Fruit fly (Drosophila melanogaster) ovary, adult (tissue): Measurements from ENCODE around the gene CG12316.

Experiments
- CG17801 ChIP-seq: fragments of 200-800 bp; optimal IDR thresholded peaks from 2 replicates; lab custom pipeline; 2019; ENCODE audit warnings: missing biosample characterization, mild to moderate bottlenecking, missing genetic modification characterization, moderate library complexity; ENCODE audit not compliant: partially characterized antibody

Gene CG12316

DNA sequence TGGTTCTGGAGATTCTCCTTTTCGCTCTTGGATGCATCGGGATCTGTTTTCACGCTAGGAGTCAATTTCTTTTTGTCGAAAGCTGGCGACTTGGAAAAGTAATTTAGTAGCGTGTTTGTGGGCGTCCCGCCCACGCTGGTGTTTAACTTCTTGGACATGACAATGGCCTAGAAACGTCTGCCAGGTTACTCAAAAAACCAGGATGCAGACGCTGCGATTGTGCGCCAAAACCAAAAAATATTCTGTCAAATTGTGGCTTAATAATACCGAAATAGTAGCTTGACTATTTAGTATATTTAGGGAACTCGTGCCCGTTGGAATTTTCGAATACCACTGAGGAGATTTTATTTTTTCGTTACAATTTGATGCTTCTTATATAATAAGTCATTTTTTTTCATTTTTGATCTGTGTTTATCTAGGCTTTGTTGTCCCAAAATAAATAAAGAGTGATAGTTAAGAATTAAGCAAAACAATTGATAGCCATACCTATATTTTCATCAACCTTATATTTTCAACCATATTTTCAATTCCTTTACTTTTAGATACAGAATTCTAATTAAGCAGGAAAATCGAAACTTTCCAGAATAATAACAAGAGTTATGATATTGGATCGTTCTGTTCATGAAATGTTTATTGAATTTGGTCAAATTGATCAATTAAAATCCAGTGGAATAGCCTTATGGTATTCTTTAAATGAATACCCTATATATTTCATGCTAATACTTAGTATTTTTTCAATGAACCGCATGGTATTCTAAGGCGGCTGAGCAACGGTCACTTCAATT is 21.8 kb upstream of the CG12316 start, which contains the start of the genes Msh6 and Prp31:
Msh6 (minus strand) TSS at position 233 of the 785 bp plus-strand sequence.
Prp31 (plus strand) TSS at position 771 of the 785 bp plus-strand sequence.
- TF ChIP-seq CG17801 (GFP tag; lab: Kevin White, UChicago): peak; percentile 32

DNA sequence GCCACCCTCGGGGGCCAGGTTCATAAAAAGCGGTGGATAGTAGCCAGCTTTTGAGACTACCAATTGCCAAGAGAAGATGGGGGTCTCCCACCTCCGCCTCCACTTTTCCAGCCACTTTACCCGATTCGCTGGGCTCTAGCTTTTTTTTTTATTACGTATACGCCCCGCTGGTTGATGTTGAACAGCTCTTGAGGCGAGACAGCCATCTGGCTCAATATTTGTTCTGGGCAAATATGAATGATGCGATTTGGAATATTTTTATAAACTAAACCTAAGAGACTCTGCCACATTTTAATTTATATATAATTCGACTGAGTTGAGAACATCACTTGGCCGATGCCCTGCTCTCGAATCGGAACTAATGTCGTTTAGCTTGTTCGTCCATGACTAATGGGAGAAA is 13.3 kb upstream of the CG12316 start:
- no peak for TF ChIP-seq CG17801 (GFP tag; lab: Kevin White, UChicago)

DNA sequence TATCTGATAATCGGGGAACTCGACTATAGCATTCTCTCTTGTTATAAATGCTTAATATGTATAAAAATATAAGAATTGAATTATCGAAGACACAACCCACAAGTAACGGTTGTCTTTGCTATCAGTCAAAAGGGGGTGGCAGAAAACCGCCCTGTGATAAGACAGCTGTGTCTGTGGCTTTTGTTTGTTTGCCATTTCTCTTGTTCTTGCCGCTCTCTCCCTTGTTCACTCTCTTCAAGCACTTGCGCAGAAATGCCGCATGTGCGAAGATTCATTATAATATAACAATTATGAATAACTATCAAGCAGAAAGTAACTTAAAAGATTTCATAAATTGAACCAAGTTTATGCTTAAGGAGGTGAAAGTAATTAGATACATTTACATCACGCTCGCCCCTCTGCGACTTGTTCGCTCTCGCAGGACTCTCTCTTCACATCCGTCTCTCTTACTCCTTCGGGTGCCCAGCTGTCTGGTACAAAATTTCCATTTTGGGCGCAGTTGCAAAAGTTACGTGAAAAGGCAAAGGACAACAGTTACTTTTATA is 10.0 kb upstream of the CG12316 start, which contains the start of gene FucTA:
FucTA (plus strand) TSS at position 495 of the 545 bp plus-strand sequence.
- no peak for TF ChIP-seq CG17801 (GFP tag; lab: Kevin White, UChicago)

DNA sequence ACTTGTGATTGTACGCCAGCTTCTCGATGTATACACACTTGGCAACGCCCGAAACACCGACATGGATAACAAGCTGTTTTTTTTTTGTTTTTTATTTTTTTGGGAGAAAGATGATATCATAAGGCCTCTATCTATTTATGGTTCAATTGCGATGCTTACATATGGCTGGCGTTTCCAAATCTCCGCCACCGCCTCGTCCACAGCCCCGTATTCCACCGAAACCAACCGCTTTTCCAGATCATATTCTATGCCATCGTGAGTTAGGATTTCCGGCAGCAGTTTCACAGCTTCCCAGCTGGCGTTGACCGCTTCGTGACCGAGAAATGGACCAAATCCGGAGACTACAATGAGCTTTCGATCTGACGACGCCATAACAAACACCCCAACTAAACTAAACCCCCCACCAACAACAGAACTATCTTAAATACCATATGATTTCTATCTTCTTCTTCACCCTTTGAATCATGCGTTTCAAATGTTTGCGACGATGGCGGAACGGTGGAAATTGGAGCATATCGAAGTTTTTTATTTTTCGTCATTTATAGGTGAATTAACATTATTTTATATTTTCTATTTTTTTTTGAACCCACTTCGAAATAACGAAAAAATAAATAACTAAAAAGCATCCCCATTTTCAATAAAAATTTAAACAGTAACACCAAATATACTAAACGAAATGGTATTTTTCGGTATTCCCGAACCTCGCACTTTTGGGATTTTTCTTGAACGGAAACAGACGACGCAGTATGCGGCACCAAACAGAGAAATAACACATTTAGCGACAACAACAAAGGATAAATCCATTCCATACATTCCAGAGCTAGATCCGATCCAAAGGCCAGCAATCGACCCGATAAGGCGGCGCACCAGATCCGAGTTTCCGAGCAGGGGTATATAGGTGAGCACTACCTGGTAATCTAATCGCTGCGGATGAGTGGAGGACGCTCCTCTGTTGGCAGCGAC is 7.2 kb upstream of the CG12316 start, which contains the start of the genes CG32147 and Pex3:
CG32147 (minus strand) TSS at position 422 of the 963 bp plus-strand sequence.
Pex3 (plus strand) TSS at position 718 of the 963 bp plus-strand sequence.
- peak; percentile 0 for TF ChIP-seq CG17801 (GFP tag; lab: Kevin White, UChicago)

DNA sequence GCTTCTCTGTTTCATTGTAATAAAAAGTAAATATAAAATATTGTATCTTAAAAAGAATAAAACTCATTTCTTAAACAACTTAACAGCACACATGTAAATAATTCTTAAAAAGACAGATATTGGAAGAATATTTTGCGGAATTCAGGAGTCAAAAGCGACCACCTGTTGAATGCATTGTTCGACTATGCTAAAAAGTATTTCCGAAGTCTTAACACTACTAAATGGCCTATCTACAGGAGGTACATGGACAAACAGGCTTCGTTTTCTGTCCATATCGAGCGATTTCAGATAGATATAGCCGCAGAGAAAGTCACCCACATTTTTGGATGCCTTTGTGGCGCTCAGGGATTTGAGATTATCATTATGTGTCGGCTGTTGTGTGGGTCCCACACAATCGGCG is 6.4 kb upstream of the CG12316 start:
- TF ChIP-seq CG17801 (GFP tag; lab: Kevin White, UChicago): no peak

DNA sequence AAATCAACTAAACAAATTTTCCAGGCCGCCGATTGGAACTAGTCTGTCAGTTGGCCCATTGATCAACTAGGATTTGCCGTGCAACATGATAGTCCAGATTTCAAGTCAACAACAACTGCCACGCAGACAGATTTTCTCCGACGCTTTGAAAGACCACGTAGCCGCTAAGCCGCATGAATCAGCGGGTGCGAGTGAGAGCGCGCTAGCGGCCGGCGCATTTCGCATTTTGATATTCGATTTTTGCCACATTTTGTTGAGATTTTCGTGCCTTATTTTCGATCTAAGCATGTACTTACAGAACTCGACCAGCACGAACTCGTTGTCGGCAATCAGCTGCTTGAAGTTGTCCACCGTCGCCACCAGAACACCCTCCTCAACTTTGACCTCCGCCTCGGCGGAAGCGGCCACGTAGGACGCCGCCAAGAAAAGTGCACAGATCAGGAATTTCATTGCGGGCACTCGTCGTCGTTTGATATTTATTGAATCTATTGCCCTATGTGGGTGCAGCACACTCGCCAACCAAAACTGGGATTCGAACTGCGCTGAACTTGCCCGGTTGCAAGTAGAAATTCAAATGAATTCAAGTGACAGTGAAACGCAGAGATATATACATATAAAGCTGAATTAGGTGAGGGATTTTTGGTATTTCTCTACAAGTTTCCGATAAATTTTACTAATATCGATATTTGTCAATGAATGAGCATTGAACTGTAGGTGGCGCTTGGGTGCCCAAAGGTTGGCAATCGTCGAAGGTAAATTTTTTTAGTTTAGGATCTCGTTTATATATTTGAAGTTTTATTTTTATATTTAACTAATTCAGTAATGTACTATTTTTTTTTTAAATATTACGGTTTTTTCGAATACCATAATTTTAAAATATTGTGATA is 5.5 kb upstream of the CG12316 start, which contains the start of gene Pdi:
Pdi (minus strand) TSS at position 837 of the 887 bp plus-strand sequence.
- TF ChIP-seq CG17801 (GFP tag; lab: Kevin White, UChicago): no peak

DNA sequence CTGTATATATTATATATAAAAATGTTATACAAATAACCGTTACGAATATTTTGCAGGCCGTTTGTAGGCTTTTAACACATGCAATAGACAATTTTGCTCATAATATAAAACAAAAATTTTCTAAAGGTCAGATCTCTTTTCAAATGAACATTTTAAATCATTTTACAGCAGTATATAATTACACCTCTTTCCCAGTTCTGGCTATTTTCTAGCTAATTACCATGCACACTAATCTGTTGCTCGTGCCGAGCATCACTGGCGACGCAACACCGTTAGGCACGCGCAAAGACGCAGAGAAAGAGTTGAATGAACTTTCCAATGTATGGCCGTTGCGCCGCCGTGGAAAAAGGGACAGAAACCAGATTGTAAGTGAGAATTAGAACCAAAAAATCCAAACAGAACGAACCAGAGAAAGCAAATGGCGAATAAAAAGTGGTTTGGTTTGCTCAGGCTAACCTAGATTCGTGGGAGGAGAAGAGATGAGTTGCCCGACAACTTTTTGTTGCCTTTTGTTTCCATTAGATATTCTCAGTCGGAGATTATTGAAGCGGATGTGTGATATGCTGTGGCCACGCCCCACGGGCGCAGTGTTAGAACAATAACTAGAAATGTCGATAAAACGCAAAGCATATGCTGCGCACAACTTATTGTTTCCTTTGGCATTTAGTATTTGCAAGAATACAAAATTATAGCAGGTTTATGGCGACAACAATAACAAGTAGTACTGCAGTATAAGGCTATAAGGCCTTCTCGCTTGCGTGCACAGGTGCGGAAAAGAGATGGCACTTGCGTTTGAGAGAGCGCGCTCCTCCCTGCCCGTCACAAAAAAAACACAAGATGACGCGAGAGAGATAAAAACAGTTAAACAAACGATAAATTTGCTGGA is 4.6 kb upstream of the CG12316 start:
- TF ChIP-seq CG17801 (GFP tag; lab: Kevin White, UChicago): no peak

DNA sequence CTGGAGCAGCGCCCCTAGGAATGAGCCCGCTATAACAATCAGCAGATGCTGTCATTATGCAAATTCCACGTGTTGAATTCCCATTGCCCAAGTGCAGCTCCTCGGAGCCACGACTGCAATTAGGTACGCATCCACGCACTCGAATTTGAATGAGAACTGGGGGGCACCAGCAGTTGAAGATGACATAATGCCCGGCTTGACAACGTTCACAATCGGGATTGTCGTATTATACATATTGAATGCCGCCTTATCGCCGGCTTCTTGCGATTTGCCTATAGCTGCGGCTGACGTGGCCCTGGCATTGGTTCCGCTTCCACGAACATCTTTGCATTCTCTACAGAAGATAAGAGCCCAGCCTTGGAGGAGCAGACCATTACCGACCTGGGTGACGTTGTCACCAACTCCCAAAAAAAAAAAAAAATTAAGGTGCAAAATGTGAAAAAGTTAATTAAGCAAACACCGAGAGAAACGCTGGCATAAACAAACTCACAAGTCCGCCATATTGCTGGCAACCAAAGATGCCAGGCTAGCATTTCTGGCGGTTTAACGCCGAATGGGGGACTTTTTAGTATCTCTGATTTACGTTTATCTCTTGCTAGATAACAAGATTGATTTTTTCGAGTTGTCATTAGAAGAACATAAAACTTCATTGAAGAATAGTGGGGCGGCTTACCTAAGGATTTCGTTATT is 3.7 kb upstream of the CG12316 start:
- no peak for TF ChIP-seq CG17801 (GFP tag; lab: Kevin White, UChicago)

DNA sequence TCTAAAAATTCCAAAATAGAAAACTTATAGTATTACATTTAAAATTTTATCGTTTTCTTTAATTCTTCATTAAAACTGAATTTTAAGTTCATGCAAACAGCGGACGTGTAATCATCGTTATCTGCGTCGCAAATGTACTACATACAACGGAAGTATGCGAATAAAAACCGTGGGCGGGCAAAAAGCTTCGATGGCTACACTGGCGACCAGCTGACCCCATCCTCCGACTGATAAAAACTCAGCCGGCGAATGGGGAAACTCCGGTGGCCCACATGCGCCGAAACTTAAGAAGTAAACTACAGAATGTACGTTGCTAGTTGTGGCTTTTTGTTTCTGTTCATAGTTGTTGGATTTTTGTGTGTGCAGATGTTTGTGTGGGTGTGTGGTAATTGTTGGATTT is 1.1 kb upstream of the CG12316 start:
- no peak for TF ChIP-seq CG17801 (GFP tag; lab: Kevin White, UChicago)

DNA sequence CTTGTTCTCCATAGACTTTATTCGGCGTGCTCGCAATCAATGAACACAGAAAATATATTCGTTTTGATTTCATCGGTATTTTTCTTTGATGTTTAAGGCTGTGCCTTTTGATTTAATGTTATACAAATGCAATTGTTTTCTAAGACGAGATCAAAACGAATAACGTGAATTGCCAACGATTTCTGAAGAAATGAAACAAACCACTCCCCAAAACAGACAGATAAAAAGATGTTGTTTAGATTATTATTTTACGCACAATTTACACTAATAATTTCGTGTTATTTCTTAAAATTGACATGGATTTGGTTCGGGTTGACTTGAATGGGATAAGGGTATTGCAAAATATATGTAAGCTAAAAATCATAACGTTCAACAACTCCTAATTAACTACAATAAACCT is 5.5 kb downstream of the CG12316 start, which contains the start of gene CG13457:
CG13457 (minus strand) TSS at position 101 of the 400 bp plus-strand sequence.
- TF ChIP-seq CG17801 (GFP tag; lab: Kevin White, UChicago): no peak

DNA sequence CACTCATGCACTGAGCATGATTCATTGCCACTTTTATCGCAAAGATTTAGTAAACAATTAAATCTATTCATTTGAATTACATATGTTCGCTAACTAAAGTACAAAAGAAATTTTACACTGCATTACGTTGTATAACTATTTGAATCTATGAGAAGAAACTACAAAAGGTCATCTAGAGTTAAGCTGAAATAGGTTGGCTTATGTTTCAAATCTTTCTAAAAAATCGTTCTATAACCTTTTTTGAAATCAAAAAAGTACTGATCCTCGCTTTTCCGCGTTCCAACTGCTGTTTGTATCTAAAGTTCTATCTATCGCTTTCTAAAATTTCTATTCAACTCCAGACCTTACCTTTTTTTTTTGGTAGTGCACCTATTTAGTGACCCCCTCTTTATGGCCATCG is 11.0 kb downstream of the CG12316 start:
- TF ChIP-seq CG17801 (GFP tag; lab: Kevin White, UChicago): no peak

DNA sequence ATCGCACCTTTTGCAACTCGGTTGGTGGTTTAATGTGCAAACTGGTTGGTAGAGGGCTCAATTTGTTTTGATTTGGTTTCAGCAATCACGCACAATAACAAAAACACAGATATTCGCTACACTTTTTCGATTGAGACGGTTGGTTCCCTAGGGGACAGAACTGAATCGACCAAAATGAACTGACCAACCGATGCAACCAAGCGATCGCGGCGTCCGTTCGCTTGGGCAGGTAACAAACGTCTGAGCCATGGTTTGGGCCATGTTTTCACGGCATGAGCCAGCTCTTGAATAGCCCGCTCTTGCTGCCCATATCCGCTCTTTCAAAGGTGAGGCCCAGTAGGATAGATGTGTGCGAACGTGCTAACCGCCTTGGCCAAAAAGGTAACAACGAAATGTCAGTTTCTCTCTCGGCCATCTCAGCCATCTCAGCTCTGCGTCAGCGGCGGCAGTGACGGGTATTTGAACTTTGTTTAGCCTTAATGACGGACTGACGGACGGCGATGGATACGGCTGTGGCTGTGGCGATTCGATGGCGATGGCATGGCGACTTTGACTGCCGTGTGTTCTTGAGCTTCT is 11.6 kb downstream of the CG12316 start, which contains the start of gene CG16959:
CG16959 (minus strand) TSS at position 245 of the 576 bp plus-strand sequence.
- TF ChIP-seq CG17801 (GFP tag; lab: Kevin White, UChicago): no peak
